Fruit fly (Drosophila melanogaster) whole organism, prepupa: ENCODE results near the gene CG9386.

Experiments used
- Blimp-1 ChIP-seq: fragments of 200-800 bp; sonication (Bioruptor generic); optimal IDR thresholded peaks from 3 replicates; lab custom pipeline; 2017; ENCODE audit warnings: missing biosample characterization, missing genetic modification characterization, mild to moderate bottlenecking, moderate library complexity, missing genetic modification reagents
- CG10631 ChIP-seq: fragments of 200-800 bp; sonication (Bioruptor generic); optimal IDR thresholded peaks from 2 replicates; lab custom pipeline; 2016; ENCODE audit warnings: missing biosample characterization, missing genetic modification characterization
- CG11294 ChIP-seq: fragments of 200-800 bp; sonication (Bioruptor generic); IDR thresholded peaks from 2 replicates; pipeline ENCODE4 v1.3.6; 2022; ENCODE audit warnings: missing biosample characterization, missing genetic modification characterization
- CG11902 ChIP-seq: fragments of 200-800 bp; sonication (Bioruptor generic); optimal IDR thresholded peaks from 3 replicates; lab custom pipeline; 2016; ENCODE audit warnings: missing biosample characterization, missing genetic modification characterization
- CG15336 ChIP-seq: fragments of 200-800 bp; sonication (Bioruptor generic); IDR thresholded peaks from 2 replicates; pipeline ENCODE4 v1.3.6; 2022; ENCODE audit warnings: missing biosample characterization, missing genetic modification characterization
- CG3032 ChIP-seq: fragments of 200-800 bp; optimal IDR thresholded peaks from 2 replicates; lab custom pipeline; 2019; ENCODE audit warnings: missing biosample characterization, mild to moderate bottlenecking, missing genetic modification characterization, moderate library complexity
- CG31627 ChIP-seq: fragments of 200-800 bp; sonication (Bioruptor generic); optimal IDR thresholded peaks from 3 replicates; lab custom pipeline; 2016; ENCODE audit warnings: missing biosample characterization, missing genetic modification characterization
- CG32006 ChIP-seq: fragments of 200-800 bp; sonication (Bioruptor generic); optimal IDR thresholded peaks from 3 replicates; lab custom pipeline; 2017; ENCODE audit warnings: missing biosample characterization, mild to moderate bottlenecking, missing genetic modification characterization
- CG34406 ChIP-seq: fragments of 200-800 bp; sonication (Bioruptor generic); optimal IDR thresholded peaks from 3 replicates; lab custom pipeline; 2016; ENCODE audit warnings: missing biosample characterization, missing genetic modification characterization
- CG3919 ChIP-seq: fragments of 200-800 bp; sonication (Bioruptor generic); optimal IDR thresholded peaks from 3 replicates; lab custom pipeline; 2016; ENCODE audit warnings: missing biosample characterization, missing genetic modification characterization
- CG4318 ChIP-seq: fragments of 200-800 bp; sonication (Bioruptor generic); optimal IDR thresholded peaks from 3 replicates; lab custom pipeline; 2017; ENCODE audit warnings: missing biosample characterization, mild to moderate bottlenecking, missing genetic modification characterization
- CG6163 ChIP-seq: fragments of 200-800 bp; sonication (Bioruptor generic); IDR thresholded peaks from 3 replicates; pipeline ENCODE4 v1.3.6; 2022; ENCODE audit warnings: missing biosample characterization, missing genetic modification characterization
- CG6276 ChIP-seq: fragments of 200-800 bp; sonication (Bioruptor generic); optimal IDR thresholded peaks from 2 replicates; lab custom pipeline; 2017; ENCODE audit warnings: missing biosample characterization, mild to moderate bottlenecking, missing genetic modification characterization
- CG6792 ChIP-seq: fragments of 200-800 bp; sonication (Bioruptor generic); optimal IDR thresholded peaks from 3 replicates; lab custom pipeline; 2016; ENCODE audit warnings: missing biosample characterization, missing genetic modification characterization
- CG6808 ChIP-seq: fragments of 200-800 bp; sonication (Bioruptor generic); optimal IDR thresholded peaks from 3 replicates; lab custom pipeline; 2017; ENCODE audit warnings: missing biosample characterization, missing genetic modification characterization, mild to moderate bottlenecking, moderate library complexity, missing genetic modification reagents
- CG6854 ChIP-seq: fragments of 200-800 bp; sonication (Bioruptor generic); optimal IDR thresholded peaks from 2 replicates; lab custom pipeline; 2017; ENCODE audit warnings: missing biosample characterization, mild to moderate bottlenecking, missing genetic modification characterization
- CG8319 ChIP-seq: fragments of 200-800 bp; sonication (Bioruptor generic); optimal IDR thresholded peaks from 3 replicates; lab custom pipeline; 2016; ENCODE audit warnings: missing biosample characterization, missing genetic modification characterization
- CG8632 ChIP-seq: fragments of 200-800 bp; sonication (Bioruptor generic); optimal IDR thresholded peaks from 3 replicates; lab custom pipeline; 2016; ENCODE audit warnings: missing biosample characterization, missing genetic modification characterization
- CG9139 ChIP-seq: fragments of 200-800 bp; sonication (Bioruptor generic); optimal IDR thresholded peaks from 3 replicates; lab custom pipeline; 2017; ENCODE audit warnings: missing biosample characterization, mild to moderate bottlenecking, missing genetic modification characterization
- Eip75B ChIP-seq: fragments of 200-800 bp; sonication (Bioruptor generic); optimal IDR thresholded peaks from 3 replicates; lab custom pipeline; 2016; ENCODE audit warnings: missing biosample characterization, missing genetic modification characterization
- Eip93F ChIP-seq: fragments of 200-800 bp; sonication (Bioruptor generic); optimal IDR thresholded peaks from 2 replicates; lab custom pipeline; 2016; ENCODE audit warnings: missing biosample characterization, mild to moderate bottlenecking, missing genetic modification characterization
- Ets96B ChIP-seq: fragments of 200-800 bp; optimal IDR thresholded peaks from 2 replicates; lab custom pipeline; 2019; ENCODE audit warnings: missing biosample characterization, mild to moderate bottlenecking, missing genetic modification characterization, moderate library complexity
- Gug ChIP-seq: fragments of 200-800 bp; sonication (Bioruptor generic); IDR thresholded peaks from 2 replicates; pipeline ENCODE4 v1.3.6; 2022; ENCODE audit warnings: missing biosample characterization, missing genetic modification characterization
- Hr39 ChIP-seq: fragments of 200-800 bp; sonication (Bioruptor generic); optimal IDR thresholded peaks from 2 replicates; lab custom pipeline; 2016; ENCODE audit warnings: missing biosample characterization, missing genetic modification characterization
- Hr4 ChIP-seq: fragments of 200-800 bp; sonication (Bioruptor generic); optimal IDR thresholded peaks from 3 replicates; lab custom pipeline; 2016; ENCODE audit warnings: missing biosample characterization, missing genetic modification characterization
- Lpt ChIP-seq: fragments of 200-800 bp; sonication (Bioruptor generic); optimal IDR thresholded peaks from 3 replicates; lab custom pipeline; 2016; ENCODE audit warnings: missing biosample characterization, missing genetic modification characterization
- Met ChIP-seq: fragments of 200-800 bp; sonication (Bioruptor generic); optimal IDR thresholded peaks from 3 replicates; lab custom pipeline; 2016; ENCODE audit warnings: missing biosample characterization, missing genetic modification characterization
- OdsH ChIP-seq: fragments of 200-800 bp; sonication (Bioruptor generic); optimal IDR thresholded peaks from 3 replicates; lab custom pipeline; 2016; ENCODE audit warnings: missing biosample characterization, missing genetic modification characterization
- Smox ChIP-seq: fragments of 200-800 bp; sonication (Bioruptor generic); optimal IDR thresholded peaks from 3 replicates; lab custom pipeline; 2016; ENCODE audit warnings: missing biosample characterization, missing genetic modification characterization
- Sox102F ChIP-seq: fragments of 200-800 bp; sonication (Bioruptor generic); optimal IDR thresholded peaks from 2 replicates; lab custom pipeline; 2016; ENCODE audit warnings: missing biosample characterization, mild to moderate bottlenecking, missing genetic modification characterization
- Sox14 ChIP-seq: fragments of 200-800 bp; sonication (Bioruptor generic); optimal IDR thresholded peaks from 3 replicates; lab custom pipeline; 2016; ENCODE audit warnings: missing biosample characterization, missing genetic modification characterization
- Sox15 ChIP-seq: fragments of 200-800 bp; sonication (Bioruptor generic); optimal IDR thresholded peaks from 3 replicates; lab custom pipeline; 2016; ENCODE audit warnings: missing biosample characterization, missing genetic modification characterization
- achi ChIP-seq: fragments of 200-800 bp; sonication (Bioruptor generic); optimal IDR thresholded peaks from 3 replicates; lab custom pipeline; 2016; ENCODE audit warnings: missing biosample characterization, missing genetic modification characterization
- acj6 ChIP-seq: fragments of 200-800 bp; sonication (Bioruptor generic); optimal IDR thresholded peaks from 3 replicates; lab custom pipeline; 2016; ENCODE audit warnings: missing biosample characterization, missing genetic modification characterization
- cyc ChIP-seq: fragments of 200-800 bp; sonication (Bioruptor generic); optimal IDR thresholded peaks from 3 replicates; lab custom pipeline; 2016; ENCODE audit warnings: missing biosample characterization, missing genetic modification characterization
- dac ChIP-seq: fragments of 200-800 bp; sonication (Bioruptor generic); optimal IDR thresholded peaks from 2 replicates; lab custom pipeline; 2017; ENCODE audit warnings: missing biosample characterization, mild to moderate bottlenecking, missing genetic modification characterization
- eg ChIP-seq: fragments of 200-800 bp; sonication (Bioruptor generic); IDR thresholded peaks from 3 replicates; pipeline ENCODE4 v1.3.6; 2022; ENCODE audit warnings: missing biosample characterization, missing genetic modification characterization
- fd59A ChIP-seq: fragments of 200-800 bp; sonication (Bioruptor generic); optimal IDR thresholded peaks from 2 replicates; lab custom pipeline; 2017; ENCODE audit warnings: missing biosample characterization, mild to moderate bottlenecking, missing genetic modification characterization, missing genetic modification reagents
- fd85E ChIP-seq: fragments of 200-800 bp; sonication (Bioruptor generic); optimal IDR thresholded peaks from 3 replicates; lab custom pipeline; 2016; ENCODE audit warnings: missing biosample characterization, missing genetic modification characterization
- fkh ChIP-seq: fragments of 200-800 bp; sonication (Bioruptor generic); optimal IDR thresholded peaks from 3 replicates; lab custom pipeline; 2017; ENCODE audit warnings: missing biosample characterization, mild to moderate bottlenecking, missing genetic modification characterization, moderate library complexity
- lz ChIP-seq: fragments of 200-800 bp; sonication (Bioruptor generic); optimal IDR thresholded peaks from 3 replicates; lab custom pipeline; 2016; ENCODE audit warnings: missing biosample characterization, missing genetic modification characterization
- net ChIP-seq: fragments of 200-800 bp; sonication (Bioruptor generic); optimal IDR thresholded peaks from 3 replicates; lab custom pipeline; 2016; ENCODE audit warnings: missing biosample characterization, missing genetic modification characterization
- pdm3 ChIP-seq: fragments of 200-800 bp; sonication (Bioruptor generic); optimal IDR thresholded peaks from 3 replicates; lab custom pipeline; 2016; ENCODE audit warnings: missing biosample characterization, missing genetic modification characterization
- salr ChIP-seq, 2 experiments: fragments of 200-800 bp; sonication (Bioruptor generic); optimal IDR thresholded peaks; 3 replicates each; lab custom pipeline; 2016 to 2018; ENCODE audit warnings: missing biosample characterization in 2 of 2, missing genetic modification characterization in 2 of 2, mild to moderate bottlenecking in 1 of 2
- spab ChIP-seq: fragments of 200-800 bp; sonication (Bioruptor generic); optimal IDR thresholded peaks from 2 replicates; lab custom pipeline; 2017; ENCODE audit warnings: missing biosample characterization, mild to moderate bottlenecking, missing genetic modification characterization, missing genetic modification reagents
- ss ChIP-seq, 2 experiments: fragments of 200-800 bp; sonication (Bioruptor generic); optimal IDR thresholded peaks; 2 replicates in 1 of 2; 3 replicates in 1 of 2; lab custom pipeline; 2017 to 2018; ENCODE audit warnings: mild to moderate bottlenecking in 2 of 2, missing biosample characterization in 2 of 2, missing genetic modification characterization in 2 of 2, moderate library complexity in 1 of 2
- svp ChIP-seq: fragments of 200-800 bp; sonication (Bioruptor generic); peaks from one replicate; lab custom pipeline; 2016; ENCODE audit warnings: missing biosample characterization, missing genetic modification characterization
- topi ChIP-seq: fragments of 200-800 bp; sonication (Bioruptor generic); optimal IDR thresholded peaks from 3 replicates; lab custom pipeline; 2016; ENCODE audit warnings: missing biosample characterization, missing genetic modification characterization
- vri ChIP-seq: fragments of 200-800 bp; sonication (Bioruptor generic); optimal IDR thresholded peaks from 3 replicates; lab custom pipeline; 2016; ENCODE audit warnings: missing biosample characterization, mild to moderate bottlenecking, missing genetic modification characterization

CG9386 gene

dm6 chr3R:9561121-9561520 lies 5.9 kb upstream of the CG9386 start:
- TF ChIP-seq CG6792 (GFP tag; lab: Kevin White, UChicago): no peak
- 0 out of 3 replicates have a peak, but pooled peaks have one; percentile 7 for TF ChIP-seq CG6163 (GFP tag; lab: Robert Waterston, UW)

dm6 chr3R:9559413-9560014 lies 4.3 kb upstream of the CG9386 start, which contains the start of the genes AP-1mu and MBD-like:
Gene AP-1mu, minus strand, starts transcription at chr3R:9559525.
Gene MBD-like, plus strand, starts transcription at chr3R:9559760.
- TF ChIP-seq CG8632 (GFP tag; lab: Kevin White, UChicago) (no peak), CG32006 (GFP tag; lab: Kevin White, UChicago) (no peak), Sox102F (GFP tag; lab: Kevin White, UChicago) (no peak), lz (GFP tag; lab: Kevin White, UChicago) (peak; percentile 78), svp (no peak), ss (GFP tag; optimal IDR thresholded peaks at IDR 0.05; lab: Kevin White, UChicago) (no peak), CG34406 (GFP tag; lab: Kevin White, UChicago) (peak; percentile 41), topi (GFP tag; lab: Kevin White, UChicago) (peak; percentile 67), Hr39 (GFP tag; lab: Kevin White, UChicago) (peak; percentile 75), Met (GFP tag; lab: Kevin White, UChicago) (no peak), CG3032 (peak; percentile 68), Smox (GFP tag; lab: Kevin White, UChicago) (no peak), fd85E (GFP tag; lab: Kevin White, UChicago) (no peak), spab (GFP tag; lab: Kevin White, UChicago) (no peak), CG9139 (GFP tag; lab: Kevin White, UChicago) (no peak), CG6276 (GFP tag; lab: Kevin White, UChicago) (no peak), Lpt (GFP tag; lab: Kevin White, UChicago) (no peak), CG15336 (0 out of 2 replicates have a peak, but pooled peaks have one; percentile 13), Eip93F (GFP tag; lab: Kevin White, UChicago) (no peak), dac (GFP tag; lab: Kevin White, UChicago) (no peak), fkh (GFP tag; lab: Kevin White, UChicago) (no peak), Eip75B (GFP tag; lab: Kevin White, UChicago) (no peak), CG8319 (GFP tag; lab: Kevin White, UChicago) (no peak), CG6808 (GFP tag; lab: Kevin White, UChicago) (no peak), cyc (GFP tag; lab: Kevin White, UChicago) (peak; percentile 75), CG11902 (peak; percentile 42), Sox14 (GFP tag; lab: Kevin White, UChicago) (peak; percentile 78), fd59A (GFP tag; lab: Kevin White, UChicago) (no peak), CG3919 (GFP tag; lab: Kevin White, UChicago) (peak; percentile 67), CG11294 (no peak), CG6163 (GFP tag; lab: Robert Waterston, UW) (0 out of 3 replicates have a peak, but pooled peaks have one; percentile 36), OdsH (no peak), eg (GFP tag; lab: Robert Waterston, UW) (peak; percentile 61; the same call in 2 of the 3 replicates), Sox15 (peak; percentile 34), Gug (GFP tag; lab: Robert Waterston, UW) (no peak; the same call in 1 of the 2 replicates), CG6854 (GFP tag; lab: Kevin White, UChicago) (no peak), Blimp-1 (GFP tag; lab: Kevin White, UChicago) (peak; percentile 31), achi (peak; percentile 58), CG4318 (no peak), salr (GFP tag; optimal IDR thresholded peaks at IDR 0.05; lab: Kevin White, UChicago) (no peak), vri (GFP tag; lab: Kevin White, UChicago) (peak; percentile 52), Ets96B (tag; lab: Kevin White, UChicago) (peak; percentile 41), pdm3 (GFP tag; lab: Kevin White, UChicago) (no peak), net (no peak), Hr4 (no peak), CG31627 (peak; percentile 82), acj6 (GFP tag; lab: Kevin White, UChicago) (peak; percentile 67), CG10631 (GFP tag; lab: Kevin White, UChicago) (peak; percentile 72)
